Worm (Caenorhabditis elegans) whole organism, L3 larva: ENCODE measurements around the gene F13E9.12.

Experiments used
- ZK546.5 ChIP-seq: sonication (generic microtip); optimal IDR thresholded peaks from 2 replicates; lab custom pipeline; 2017; ENCODE audit warnings: missing biosample characterization, missing genetic modification characterization
- aly-2 ChIP-seq: fragments of 150-350 bp; optimal IDR thresholded peaks from 2 replicates; lab custom pipeline; 2014; ENCODE audit warnings: missing biosample characterization, missing genetic modification characterization
- ama-1 ChIP-seq: fragments of 150-350 bp; optimal IDR thresholded peaks from 2 replicates; lab custom pipeline; 2018
- ceh-16 ChIP-seq: sonication (generic microtip); optimal IDR thresholded peaks from 2 replicates; lab custom pipeline; 2017; ENCODE audit warnings: missing biosample characterization, missing genetic modification characterization
- ceh-28 ChIP-seq: fragments of 150-350 bp; optimal IDR thresholded peaks from 2 replicates; lab custom pipeline; 2014; ENCODE audit warnings: missing biosample characterization, missing genetic modification reagents, missing genetic modification characterization
- ceh-9 ChIP-seq: sonication (generic microtip); optimal IDR thresholded peaks from 2 replicates; lab custom pipeline; 2018; ENCODE audit warnings: missing biosample characterization, missing genetic modification characterization
- daf-12 ChIP-seq: fragments of 150-350 bp; optimal IDR thresholded peaks from 2 replicates; lab custom pipeline; 2014; ENCODE audit warnings: missing biosample characterization, missing genetic modification reagents, missing genetic modification characterization
- egl-5 ChIP-seq: fragments of 150-350 bp; optimal IDR thresholded peaks from 2 replicates; lab custom pipeline; 2017; ENCODE audit warnings: missing biosample characterization, missing genetic modification reagents, missing genetic modification characterization, inconsistent platforms
- elt-1 ChIP-seq: fragments of 150-350 bp; optimal IDR thresholded peaks from 2 replicates; lab custom pipeline; 2014; ENCODE audit warnings: missing biosample characterization, missing genetic modification characterization
- elt-2 ChIP-seq: sonication (generic microtip); optimal IDR thresholded peaks from 2 replicates; lab custom pipeline; 2016; ENCODE audit warnings: missing genetic modification reagents, mild to moderate bottlenecking, missing genetic modification characterization, missing compliant biosample characterization
- elt-3 ChIP-seq, 3 experiments: fragments of 150-350 bp in 1 of 3; sonication (generic microtip) in 2 of 3; optimal IDR thresholded peaks; 2 replicates in 2 of 3; 4 replicates in 1 of 3; lab custom pipeline; 2014 to 2017; ENCODE audit warnings: missing biosample characterization in 3 of 3, missing genetic modification characterization in 3 of 3
- eor-1 ChIP-seq, 2 experiments: fragments of 150-350 bp; optimal IDR thresholded peaks; 2 replicates each; lab custom pipeline; 2014 to 2018; ENCODE audit warnings: missing biosample characterization in 2 of 2, missing genetic modification characterization in 2 of 2
- fkh-2 ChIP-seq: fragments of 150-350 bp; optimal IDR thresholded peaks from 2 replicates; lab custom pipeline; 2014; ENCODE audit warnings: missing biosample characterization, missing genetic modification reagents, missing genetic modification characterization
- fos-1 ChIP-seq: fragments of 150-350 bp; optimal IDR thresholded peaks from 2 replicates; lab custom pipeline; 2014; ENCODE audit warnings: missing biosample characterization, missing genetic modification characterization
- hmg-11 ChIP-seq: sonication (generic microtip); optimal IDR thresholded peaks from 2 replicates; lab custom pipeline; 2016; ENCODE audit warnings: missing genetic modification characterization, missing compliant biosample characterization
- jun-1 ChIP-seq: fragments of 150-350 bp; optimal IDR thresholded peaks from 2 replicates; lab custom pipeline; 2014; ENCODE audit warnings: missing biosample characterization, missing genetic modification reagents, missing genetic modification characterization
- lin-39 ChIP-seq: fragments of 150-350 bp; optimal IDR thresholded peaks from 2 replicates; lab custom pipeline; 2018; ENCODE audit warnings: missing biosample characterization, missing genetic modification reagents, missing genetic modification characterization
- lsy-12 ChIP-seq: sonication (generic microtip); optimal IDR thresholded peaks from 2 replicates; lab custom pipeline; 2016; ENCODE audit warnings: mild to moderate bottlenecking, missing genetic modification characterization, missing compliant biosample characterization
- mdl-1 ChIP-seq: fragments of 150-350 bp; optimal IDR thresholded peaks from 2 replicates; lab custom pipeline; 2014; ENCODE audit warnings: missing biosample characterization, missing genetic modification characterization
- mml-1 ChIP-seq: fragments of 150-350 bp; sonication (generic microtip); optimal IDR thresholded peaks from 3 replicates; lab custom pipeline; 2014; ENCODE audit warnings: missing biosample characterization, missing genetic modification characterization
- nfya-1 ChIP-seq: sonication (generic microtip); optimal IDR thresholded peaks from 2 replicates; lab custom pipeline; 2017; ENCODE audit warnings: missing genetic modification characterization, mild to moderate bottlenecking, missing compliant biosample characterization, antibody characterized with exemption, moderate library complexity; ENCODE audit not compliant: insufficient read depth
- nhr-11 ChIP-seq: fragments of 150-350 bp; optimal IDR thresholded peaks from 2 replicates; lab custom pipeline; 2014; ENCODE audit warnings: missing biosample characterization, missing genetic modification characterization
- nhr-12 ChIP-seq: fragments of 150-350 bp; optimal IDR thresholded peaks from 2 replicates; lab custom pipeline; 2014; ENCODE audit warnings: missing biosample characterization, missing genetic modification characterization
- nhr-23 ChIP-seq: fragments of 150-350 bp; optimal IDR thresholded peaks from 2 replicates; lab custom pipeline; 2014; ENCODE audit warnings: missing biosample characterization, missing genetic modification reagents, missing genetic modification characterization
- nhr-237 ChIP-seq: fragments of 150-350 bp; optimal IDR thresholded peaks from 2 replicates; lab custom pipeline; 2014; ENCODE audit warnings: missing biosample characterization, missing genetic modification characterization
- nhr-25 ChIP-seq: sonication (generic microtip); optimal IDR thresholded peaks from 2 replicates; lab custom pipeline; 2017; ENCODE audit warnings: missing biosample characterization, missing genetic modification characterization
- nhr-43 ChIP-seq: sonication (generic microtip); optimal IDR thresholded peaks from 2 replicates; lab custom pipeline; 2016; ENCODE audit warnings: mild to moderate bottlenecking, missing genetic modification characterization, missing compliant biosample characterization; ENCODE audit not compliant: poor library complexity, severe bottlenecking
- nhr-67 ChIP-seq: fragments of 150-350 bp; optimal IDR thresholded peaks from 2 replicates; lab custom pipeline; 2014; ENCODE audit warnings: missing biosample characterization, missing genetic modification characterization
- nhr-77 ChIP-seq: fragments of 150-350 bp; optimal IDR thresholded peaks from 2 replicates; lab custom pipeline; 2014; ENCODE audit warnings: missing biosample characterization, missing genetic modification characterization
- pha-4 ChIP-seq: fragments of 150-350 bp; optimal IDR thresholded peaks from 2 replicates; lab custom pipeline; 2014; ENCODE audit warnings: missing biosample characterization, missing genetic modification reagents, missing genetic modification characterization
- pqm-1 ChIP-seq: fragments of 150-350 bp; optimal IDR thresholded peaks from 2 replicates; lab custom pipeline; 2017; ENCODE audit warnings: missing biosample characterization, missing genetic modification characterization, inconsistent platforms
- skn-1 ChIP-seq: fragments of 150-350 bp; optimal IDR thresholded peaks from 2 replicates; lab custom pipeline; 2014; ENCODE audit warnings: missing biosample characterization, missing genetic modification characterization
- snpc-4 ChIP-seq: fragments of 150-350 bp; optimal IDR thresholded peaks from 2 replicates; lab custom pipeline; 2014; ENCODE audit warnings: missing biosample characterization, missing genetic modification characterization
- tbx-2 ChIP-seq: sonication (generic microtip); optimal IDR thresholded peaks from 2 replicates; lab custom pipeline; 2016; ENCODE audit warnings: mild to moderate bottlenecking, missing genetic modification characterization, missing compliant biosample characterization
- unc-39 ChIP-seq: sonication (generic microtip); optimal IDR thresholded peaks from 4 replicates; lab custom pipeline; 2017; ENCODE audit warnings: missing biosample characterization, missing genetic modification characterization
- zag-1 ChIP-seq: fragments of 150-350 bp; optimal IDR thresholded peaks from 2 replicates; lab custom pipeline; 2014; ENCODE audit warnings: missing biosample characterization, missing genetic modification characterization
- ztf-11 ChIP-seq: fragments of 150-350 bp; optimal IDR thresholded peaks from 2 replicates; lab custom pipeline; 2014; ENCODE audit warnings: missing biosample characterization, missing genetic modification characterization
- ztf-4 ChIP-seq: fragments of 150-350 bp; optimal IDR thresholded peaks from 2 replicates; lab custom pipeline; 2014; ENCODE audit warnings: missing biosample characterization, missing genetic modification characterization

The F13E9.12 gene

ce11 chrIV:10916134-10916533, 41.7 kb upstream of the F13E9.12 start:
- TF ChIP-seq elt-1: peak; percentile 91
- no peak for TF ChIP-seq ceh-9 (tag; lab: Kevin White, UChicago)
- TF ChIP-seq ceh-28 (tag; lab: Kevin White, UChicago): no peak
- no peak for TF ChIP-seq pqm-1 (tag; lab: Kevin White, UChicago)
- TF ChIP-seq nhr-77 (tag; lab: Kevin White, UChicago): no peak
- no peak for TF ChIP-seq elt-3 (tag; optimal IDR thresholded peaks at IDR 0.05; lab: Kevin White, UChicago)
- no peak for TF ChIP-seq mml-1
- TF ChIP-seq ama-1 (lab: Kevin White, UChicago): no peak
- TF ChIP-seq eor-1 (tag; optimal IDR thresholded peaks at IDR 0.05; lab: Kevin White, UChicago): no peak
- TF ChIP-seq tbx-2 (tag; lab: Kevin White, UChicago): no peak
- TF ChIP-seq fos-1 (tag; lab: Kevin White, UChicago): no peak
- TF ChIP-seq snpc-4 (tag; lab: Kevin White, UChicago): no peak
- TF ChIP-seq ZK546.5 (tag; lab: Kevin White, UChicago): no peak
- peak; percentile 60 for TF ChIP-seq nhr-23 (tag; lab: Kevin White, UChicago)
- TF ChIP-seq nhr-11 (tag; lab: Kevin White, UChicago): no peak
- no peak for TF ChIP-seq ceh-16 (tag; lab: Kevin White, UChicago)
- TF ChIP-seq nhr-25: peak; percentile 47

- no peak for TF ChIP-seq nhr-23 (tag; lab: Kevin White, UChicago)
- no peak for TF ChIP-seq fkh-2 (tag; lab: Kevin White, UChicago)
- TF ChIP-seq egl-5 (tag; lab: Kevin White, UChicago): no peak
- TF ChIP-seq ztf-11 (tag; lab: Kevin White, UChicago): no peak
- TF ChIP-seq pqm-1 (tag; lab: Kevin White, UChicago): peak; percentile 5
- TF ChIP-seq zag-1 (tag; lab: Kevin White, UChicago): no peak
These were observed 41.0 kb upstream of the F13E9.12 start, which contains the start of gene ZK593.3 for ce11 chrIV:10915388-10915787. ZK593.3 (plus strand) TSS chrIV:10915688.

DNA sequence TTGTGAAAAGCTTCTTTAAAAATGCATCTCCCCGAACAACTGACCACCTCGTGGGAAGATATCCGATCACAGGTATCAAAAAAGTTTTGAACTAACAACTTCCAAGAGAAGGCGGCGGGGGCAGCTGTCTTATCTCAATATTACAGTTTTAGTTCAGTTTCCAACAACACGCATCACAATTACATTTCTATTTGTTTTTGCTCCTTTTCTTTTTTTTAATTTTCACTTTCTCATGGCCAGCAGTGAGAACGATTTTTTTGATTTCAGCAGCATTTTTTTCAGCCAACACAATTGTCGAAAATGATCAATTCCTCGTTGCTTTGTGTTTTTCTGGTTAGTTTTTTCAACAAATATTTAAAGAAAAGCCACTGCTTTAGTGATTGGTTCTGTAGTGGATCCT, 38.7 kb upstream of the F13E9.12 start, which contains the start of gene ZK593.2:
TSS of gene ZK593.2 (plus strand) at position 301 of the 400 bp plus-strand sequence.
- TF ChIP-seq mdl-1 (tag; lab: Kevin White, UChicago) (no peak), nhr-67 (tag; lab: Kevin White, UChicago) (no peak), nhr-237 (tag; lab: Kevin White, UChicago) (no peak), ceh-16 (tag; lab: Kevin White, UChicago) (no peak), elt-2 (peak; percentile 40)
- TF ChIP-seq, all 47 proteins: peak for 1

ce11 chrIV:10909708-10910107, 35.3 kb upstream of the F13E9.12 start, which contains the start of gene pyk-2:
pyk-2 (plus strand) TSS chrIV:10909913.
- no peak for TF ChIP-seq nhr-23 (tag; lab: Kevin White, UChicago)
- no peak for TF ChIP-seq nhr-43
- no peak for TF ChIP-seq pha-4 (tag; lab: Kevin White, UChicago)
- TF ChIP-seq unc-39 (tag; lab: Kevin White, UChicago): no peak
- no peak for TF ChIP-seq eor-1 (tag; optimal IDR thresholded peaks at IDR 0.05; lab: Kevin White, UChicago)
- no peak for TF ChIP-seq lsy-12
- TF ChIP-seq elt-2: peak; percentile 79
- no peak for TF ChIP-seq tbx-2 (tag; lab: Kevin White, UChicago)
- no peak for TF ChIP-seq ztf-4 (tag; lab: Kevin White, UChicago)
- TF ChIP-seq egl-5 (tag; lab: Kevin White, UChicago): no peak
- no peak for TF ChIP-seq mdl-1 (tag; lab: Kevin White, UChicago)
- no peak for TF ChIP-seq ceh-16 (tag; lab: Kevin White, UChicago)
- TF ChIP-seq nhr-12 (tag; lab: Kevin White, UChicago): no peak
- no peak for TF ChIP-seq nhr-25
- TF ChIP-seq pqm-1 (tag; lab: Kevin White, UChicago): peak; percentile 67
- TF ChIP-seq nhr-11 (tag; lab: Kevin White, UChicago): no peak

DNA sequence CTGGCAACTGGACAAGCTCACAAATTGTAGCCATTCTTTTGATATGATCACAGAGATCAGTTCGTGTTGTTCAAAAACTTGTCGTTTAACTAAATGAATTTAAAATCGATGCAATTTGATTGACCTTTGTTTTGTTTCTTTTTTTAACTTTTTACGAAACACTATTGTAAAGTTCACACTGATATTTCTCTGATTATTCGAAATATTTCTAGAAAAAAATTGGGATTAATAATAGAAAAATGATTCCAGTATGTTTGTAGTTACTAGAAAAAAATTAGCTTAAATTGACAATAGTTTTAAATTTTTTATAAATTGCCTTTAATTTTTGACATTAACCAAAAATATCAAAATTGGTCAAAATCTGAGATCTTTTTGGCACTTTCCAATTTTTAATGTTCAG, 34.8 kb upstream of the F13E9.12 start, which contains the start of gene ZK596.2:
TSS of gene ZK596.2 (minus strand) at position 101 of the 400 bp plus-strand sequence.
- TF ChIP-seq daf-12 (tag; lab: Kevin White, UChicago): no peak

DNA sequence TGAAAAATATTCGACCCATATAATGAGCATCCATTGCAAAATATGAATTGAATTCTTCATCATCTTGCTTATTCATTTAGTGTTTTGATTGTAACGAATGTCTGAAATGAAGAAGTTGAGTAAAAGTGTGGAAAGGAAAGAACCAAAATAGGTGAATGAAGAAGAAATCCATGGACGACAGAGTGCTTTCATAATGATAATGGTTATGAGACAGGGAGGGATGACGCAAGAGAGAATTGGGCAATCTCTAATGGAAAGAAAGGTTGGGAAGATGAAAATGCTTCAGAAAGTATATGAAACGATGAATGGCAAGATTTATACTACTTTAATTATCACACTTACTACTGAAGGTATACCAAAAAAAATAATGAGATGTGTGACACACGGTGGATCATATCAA, 29.9 kb upstream of the F13E9.12 start, which contains the start of gene ZK596.3:
TSS of gene ZK596.3 (minus strand) at position 101 of the 400 bp plus-strand sequence.
- TF ChIP-seq lin-39 (tag; lab: Kevin White, UChicago) (no peak), daf-12 (tag; lab: Kevin White, UChicago) (no peak), fos-1 (tag; lab: Kevin White, UChicago) (no peak), snpc-4 (tag; lab: Kevin White, UChicago) (no peak), aly-2 (tag; lab: Kevin White, UChicago) (no peak), jun-1 (no peak), nhr-77 (tag; lab: Kevin White, UChicago) (no peak), skn-1 (tag; lab: Kevin White, UChicago) (no peak), hmg-11 (tag; lab: Kevin White, UChicago) (no peak), nfya-1 (tag; lab: Kevin White, UChicago) (no peak), ama-1 (lab: Kevin White, UChicago) (no peak)
